Fruit fly (Drosophila melanogaster): ENCODE measurements around the gene Oseg1.

The Oseg1 gene

DNA sequence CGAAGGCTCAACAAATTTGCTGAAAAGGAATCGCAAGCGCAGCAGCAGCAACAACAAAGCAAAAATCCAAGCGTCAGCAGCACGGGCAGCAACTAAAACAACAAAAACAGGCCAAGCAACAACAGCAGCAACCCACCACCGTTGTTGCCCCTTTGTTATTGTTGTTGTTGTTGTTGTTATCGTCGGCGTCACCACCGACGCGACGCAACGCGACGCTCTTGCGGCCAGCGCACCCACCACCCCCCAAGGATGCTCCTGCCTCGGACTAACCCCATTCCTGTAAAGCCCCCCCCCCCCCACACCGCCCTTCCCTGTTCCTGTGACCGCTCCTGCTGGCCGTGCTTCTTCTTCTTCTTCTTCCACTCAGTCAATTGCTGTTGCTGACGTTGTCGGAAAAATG lies 38.1 kb upstream of the Oseg1 start:
- TF ChIP-seq CTCF (optimal IDR thresholded peaks at IDR 0.05) = no peak
- TF ChIP-seq CG8478 (optimal IDR thresholded peaks at IDR 0.05) = no peak

DNA sequence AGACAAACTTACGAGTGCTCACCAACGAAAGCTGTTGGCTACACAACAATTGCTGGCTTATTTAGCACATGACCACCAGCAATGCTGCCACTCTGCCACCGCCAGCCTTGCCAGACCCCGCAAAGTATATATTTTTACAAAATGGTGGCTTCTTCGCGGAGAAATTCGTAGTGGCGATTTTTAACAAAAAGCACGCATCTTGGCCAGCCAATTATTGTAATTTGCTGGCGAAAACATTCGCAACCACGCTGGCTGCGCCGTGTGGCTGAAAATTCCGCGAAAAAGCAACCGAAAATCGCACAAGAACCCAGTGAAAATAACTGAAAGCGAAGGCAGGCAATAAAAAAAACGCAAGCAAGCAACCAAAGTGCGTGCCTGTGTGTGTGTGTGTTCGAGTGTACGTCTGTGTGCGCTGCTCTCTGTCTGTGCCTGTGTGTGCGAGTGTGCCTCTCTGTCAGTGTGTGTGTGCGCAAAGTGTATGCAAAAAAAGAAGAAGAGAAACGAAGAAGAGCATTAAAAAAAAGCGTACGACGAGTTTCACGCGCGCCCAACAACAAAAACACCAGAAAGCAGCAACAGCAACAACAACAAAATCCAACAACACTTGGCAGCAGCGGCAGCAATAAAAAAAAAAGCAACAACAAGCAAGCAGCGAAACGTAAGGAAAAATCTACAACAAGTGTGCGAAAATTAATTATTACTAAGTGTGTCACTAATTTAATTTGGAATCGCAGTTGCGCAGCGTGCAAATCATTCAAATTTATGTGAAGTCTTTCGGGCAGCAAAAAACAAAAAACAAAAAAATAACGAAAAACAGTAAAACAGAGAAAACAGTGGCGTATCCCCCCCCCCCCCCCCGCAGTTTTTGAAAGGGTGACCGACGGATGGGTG lies 37.4 kb upstream of the Oseg1 start, which contains the start of gene Gug:
TSS of gene Gug (plus strand) at position 123 of the 891 bp plus-strand sequence.
- TF ChIP-seq CTCF (optimal IDR thresholded peaks at IDR 0.05) (peak; percentile 27 to 28), CG8478 (optimal IDR thresholded peaks at IDR 0.05) (no peak)

DNA sequence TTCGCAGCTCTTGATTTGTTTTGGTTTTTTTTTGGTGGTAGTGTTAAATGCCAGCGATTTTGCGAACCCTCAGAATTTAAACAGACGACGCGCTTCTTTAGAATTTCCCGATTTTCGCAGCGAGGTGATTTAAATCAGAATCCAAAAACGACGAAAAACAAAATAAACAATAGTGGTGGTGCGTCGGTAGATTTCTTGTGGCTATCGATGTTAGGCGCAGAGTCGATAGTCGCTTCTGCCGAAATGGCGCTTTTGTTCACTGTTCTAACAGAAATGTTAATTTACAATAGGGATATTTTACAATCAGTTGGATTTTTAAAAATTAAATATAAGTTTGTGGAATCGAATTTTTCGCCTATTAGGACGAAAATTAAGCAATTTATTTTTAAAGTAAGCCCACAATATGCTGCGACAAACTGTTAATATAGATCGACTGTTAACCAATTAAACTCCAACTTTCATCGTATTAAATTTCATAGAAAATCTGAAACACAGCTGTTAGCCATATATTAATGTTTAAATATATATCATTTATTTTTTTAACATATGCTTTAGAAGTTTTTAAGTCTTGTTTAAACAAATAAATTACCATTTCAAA lies 36.7 kb upstream of the Oseg1 start, which contains the start of gene CG6983:
TSS of gene CG6983 (minus strand) at position 176 of the 598 bp plus-strand sequence.
- TF ChIP-seq CTCF (optimal IDR thresholded peaks at IDR 0.05) (peak in 1 of 2 experiments; percentile 75), CG8478 (optimal IDR thresholded peaks at IDR 0.05) (no peak)

DNA sequence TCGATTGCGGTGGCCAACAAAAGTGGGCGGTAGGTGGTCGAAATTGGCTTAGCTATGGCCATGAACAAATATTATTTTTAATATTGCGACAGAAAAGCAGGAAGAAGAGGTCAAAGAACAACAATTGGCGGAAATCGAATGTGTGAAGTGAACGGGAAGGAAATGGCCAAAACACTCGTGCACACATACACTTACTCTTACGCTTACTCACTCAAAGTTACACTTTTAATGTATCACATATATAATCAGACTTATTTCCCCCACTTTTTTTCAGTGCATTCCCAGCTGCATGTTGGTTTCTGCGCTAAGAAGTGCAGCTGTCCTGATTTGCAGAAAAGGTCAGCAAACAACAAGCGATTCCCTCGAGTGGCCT lies 35.9 kb upstream of the Oseg1 start:
- no peak for TF ChIP-seq CG8478 (optimal IDR thresholded peaks at IDR 0.05)
- no peak for TF ChIP-seq CTCF (optimal IDR thresholded peaks at IDR 0.05)

DNA sequence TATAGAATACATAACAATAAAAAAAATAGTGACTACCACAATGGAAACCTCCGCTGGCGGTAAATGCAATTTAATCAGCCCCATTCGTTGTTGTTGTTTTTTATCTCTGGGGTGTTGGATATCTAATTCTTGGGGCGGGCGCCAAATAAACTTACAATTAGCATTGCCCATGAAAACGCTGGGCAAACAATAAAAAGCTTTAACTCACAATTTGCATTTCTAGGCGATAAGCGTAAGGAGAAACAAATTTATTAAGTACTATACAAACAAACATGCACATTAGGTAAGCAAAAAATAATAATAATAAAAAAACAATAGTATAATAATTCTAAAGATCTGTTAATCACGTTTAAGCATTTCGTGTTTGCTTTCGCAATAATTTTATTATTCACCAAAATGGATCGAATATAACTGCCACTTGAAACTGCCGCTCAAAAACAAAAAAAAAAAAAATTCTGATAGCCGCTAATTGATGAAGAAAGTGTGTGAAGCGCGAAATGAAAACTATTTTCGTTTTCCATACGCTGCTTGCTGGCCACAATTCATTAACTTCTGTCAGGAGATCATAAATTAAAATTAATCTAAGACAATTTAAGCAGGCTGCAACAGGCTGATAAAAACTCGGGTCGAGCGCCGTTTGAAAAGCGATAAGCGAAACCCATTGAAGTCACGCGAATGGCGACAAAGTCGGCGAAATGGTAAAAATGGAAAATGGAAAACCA lies 35.3 kb upstream of the Oseg1 start:
- TF ChIP-seq CTCF (optimal IDR thresholded peaks at IDR 0.05) (no peak), CG8478 (optimal IDR thresholded peaks at IDR 0.05) (no peak)

DNA sequence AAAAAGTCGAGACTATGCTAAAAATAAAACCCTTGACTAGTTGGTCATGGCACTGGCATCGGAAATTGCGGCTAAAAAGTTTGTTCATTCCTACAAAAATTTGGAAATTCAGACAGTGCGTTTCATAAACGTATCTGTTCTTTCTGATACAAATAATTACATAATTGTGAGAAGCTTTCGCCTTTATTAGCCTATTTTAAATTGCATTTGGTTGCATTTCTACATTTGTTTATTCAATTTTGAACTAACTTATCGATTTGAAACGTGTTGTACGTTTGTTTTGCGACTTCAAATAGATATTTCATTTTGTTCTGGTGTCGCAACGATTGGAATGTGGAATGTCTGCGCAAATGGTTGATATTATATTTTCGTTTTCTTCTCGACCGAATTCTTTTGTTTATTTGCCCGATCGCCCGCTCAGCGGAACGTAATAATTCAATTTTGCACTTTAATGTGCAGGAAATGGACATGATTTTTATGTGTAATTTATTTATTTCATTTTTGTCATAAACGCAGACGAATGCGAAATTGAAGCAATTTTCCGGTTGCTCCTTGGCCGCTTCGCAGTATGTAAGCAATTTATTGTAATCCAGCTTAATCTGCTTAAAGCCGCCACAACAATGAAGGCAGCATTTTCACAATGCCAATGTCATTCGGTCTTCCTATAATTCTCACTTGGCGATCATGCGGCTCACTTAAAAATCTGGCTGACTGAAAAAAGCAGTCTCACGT lies 33.6 kb upstream of the Oseg1 start:
- TF ChIP-seq CTCF (optimal IDR thresholded peaks at IDR 0.05) (no peak), CG8478 (optimal IDR thresholded peaks at IDR 0.05) (no peak)

DNA sequence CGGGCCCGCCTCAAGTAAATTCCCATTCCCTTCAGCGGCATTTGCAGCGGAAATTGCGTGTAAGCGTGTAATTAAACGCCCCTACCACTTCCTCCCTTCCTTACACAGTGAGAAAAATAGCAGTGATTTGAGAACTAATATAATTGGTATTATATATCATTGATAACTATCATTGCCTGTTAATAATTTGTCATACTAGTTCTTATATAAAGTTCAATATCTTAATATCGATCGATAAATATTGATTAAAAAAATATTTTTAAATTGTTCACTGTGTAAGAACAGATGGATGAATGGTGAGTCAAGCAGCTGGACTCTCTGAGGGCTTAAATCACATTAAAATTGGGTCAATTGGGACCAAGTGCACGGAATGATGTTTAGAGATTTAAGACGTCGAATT lies 32.4 kb upstream of the Oseg1 start:
- TF ChIP-seq CG8478 (optimal IDR thresholded peaks at IDR 0.05) (no peak), CTCF (optimal IDR thresholded peaks at IDR 0.05) (no peak)

DNA sequence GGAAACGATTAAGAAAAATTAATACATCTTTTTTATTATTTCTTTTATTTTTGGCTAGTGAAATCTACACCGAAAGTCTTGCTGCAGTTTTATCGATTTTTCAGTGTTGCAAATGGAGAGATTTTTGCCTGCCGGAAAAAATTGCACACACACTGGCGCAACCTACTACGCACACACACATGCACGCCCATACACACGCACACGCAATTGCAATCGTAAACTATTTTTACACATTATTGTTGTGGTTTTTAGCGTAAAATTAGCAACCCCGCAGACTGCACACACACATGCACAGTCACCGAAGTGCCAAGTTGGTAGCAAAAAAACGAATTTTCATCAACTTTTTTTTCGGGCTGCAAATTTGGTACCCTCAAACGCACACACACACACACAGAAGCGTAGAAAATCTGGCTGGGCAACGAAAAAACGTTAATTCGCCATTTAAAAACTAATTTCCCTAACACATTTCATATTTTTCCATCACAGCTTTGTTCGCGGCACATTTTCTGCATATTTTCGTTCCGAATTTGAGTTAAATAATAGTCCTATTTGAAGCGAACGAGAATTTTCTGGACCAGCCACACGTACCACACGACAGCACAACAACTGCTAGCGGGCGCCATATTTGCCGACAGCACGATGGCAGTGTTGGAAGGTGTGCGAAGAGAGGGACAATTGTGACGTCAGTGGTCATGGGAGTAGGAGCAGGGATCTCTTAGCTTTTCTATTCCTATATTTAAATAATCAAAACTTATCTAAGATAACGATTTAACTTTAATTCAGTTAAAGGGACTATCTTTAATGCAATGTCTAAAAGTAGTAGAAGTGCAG lies 29.3 kb upstream of the Oseg1 start, which contains the start of gene Unr:
TSS of gene Unr (minus strand) at position 637 of the 831 bp plus-strand sequence.
- TF ChIP-seq CTCF (optimal IDR thresholded peaks at IDR 0.05) (no peak), CG8478 (optimal IDR thresholded peaks at IDR 0.05) (no peak)

DNA sequence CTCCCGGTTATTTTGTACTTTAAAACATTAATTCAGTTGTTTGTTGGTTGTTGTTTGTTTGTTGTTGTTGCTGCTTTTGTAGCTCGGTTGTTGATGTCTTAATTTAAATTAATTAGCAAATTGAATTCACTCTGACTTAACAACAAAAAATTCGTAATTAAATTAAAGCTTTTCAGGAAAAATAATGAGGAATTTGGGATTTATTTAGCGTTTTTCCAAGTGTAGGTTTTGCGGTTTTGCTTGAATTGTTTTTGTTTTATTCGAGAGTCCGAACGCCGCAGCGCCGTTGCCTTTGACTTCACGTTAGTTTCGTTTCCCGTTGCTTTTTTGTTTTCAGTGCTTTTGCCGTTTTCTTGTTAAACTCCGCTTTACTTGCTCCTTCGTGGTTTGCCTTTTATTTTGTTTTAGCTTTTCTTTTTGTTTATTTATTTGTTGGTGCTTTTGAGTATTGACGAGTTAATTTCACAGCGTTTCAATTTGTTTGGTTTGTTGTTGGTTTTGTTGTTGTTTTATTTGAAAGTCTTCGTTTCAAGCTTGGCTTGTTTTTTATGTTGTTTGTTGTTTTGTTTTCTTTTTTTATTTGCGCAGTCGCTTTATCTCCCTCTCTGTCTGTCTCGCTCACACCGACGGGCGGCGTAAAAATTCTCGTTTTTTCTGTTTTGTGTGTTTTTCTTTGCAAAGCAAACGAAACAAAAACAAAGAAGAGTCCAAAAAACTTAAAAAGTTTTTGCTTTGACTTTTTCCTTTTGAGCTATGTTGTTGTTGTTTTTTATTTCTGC lies 28.3 kb upstream of the Oseg1 start:
- TF ChIP-seq CG8478 (optimal IDR thresholded peaks at IDR 0.05) (no peak), CTCF (optimal IDR thresholded peaks at IDR 0.05) (no peak)

DNA sequence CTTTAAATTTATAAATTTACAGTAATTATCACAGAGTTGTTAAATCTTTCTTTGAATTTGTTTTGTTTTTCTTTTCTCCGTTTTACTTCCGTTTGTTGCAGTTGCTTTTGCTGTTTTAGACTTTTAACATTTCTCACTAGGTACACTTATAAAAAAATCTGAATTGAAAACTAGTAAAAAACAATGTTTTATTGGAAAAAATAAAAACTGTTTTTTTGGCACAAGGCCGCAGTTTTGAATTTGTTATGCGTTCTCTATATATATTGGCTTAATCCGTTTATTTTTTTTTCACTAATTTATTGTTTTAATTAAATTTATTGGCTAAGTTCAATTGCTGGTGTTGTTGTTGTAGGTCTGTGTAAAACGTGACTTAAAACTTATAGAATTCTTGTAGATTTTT lies 27.5 kb upstream of the Oseg1 start:
- TF ChIP-seq CTCF (optimal IDR thresholded peaks at IDR 0.05) = no peak
- TF ChIP-seq CG8478 (optimal IDR thresholded peaks at IDR 0.05) = no peak

DNA sequence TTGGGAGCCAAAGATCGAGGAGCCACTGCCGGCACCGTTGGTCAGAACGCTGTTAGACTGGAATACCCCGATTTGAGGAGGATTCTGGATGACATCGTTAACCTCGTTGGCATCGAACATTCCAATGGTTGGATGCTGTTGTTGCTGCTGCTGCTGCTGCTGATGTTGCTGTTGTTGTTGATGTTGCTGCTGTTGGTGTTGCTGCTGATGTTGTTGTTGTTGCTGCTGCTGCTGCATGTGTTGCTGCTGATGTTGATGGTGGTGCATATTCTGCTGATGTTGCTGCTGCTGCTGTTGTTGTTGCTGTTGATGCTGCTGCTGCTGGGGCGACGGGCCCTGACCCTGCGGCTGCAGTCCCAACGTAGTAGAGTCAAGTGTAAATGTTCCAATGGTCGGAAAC lies 25.0 kb upstream of the Oseg1 start:
- TF ChIP-seq CTCF (optimal IDR thresholded peaks at IDR 0.05) = no peak

DNA sequence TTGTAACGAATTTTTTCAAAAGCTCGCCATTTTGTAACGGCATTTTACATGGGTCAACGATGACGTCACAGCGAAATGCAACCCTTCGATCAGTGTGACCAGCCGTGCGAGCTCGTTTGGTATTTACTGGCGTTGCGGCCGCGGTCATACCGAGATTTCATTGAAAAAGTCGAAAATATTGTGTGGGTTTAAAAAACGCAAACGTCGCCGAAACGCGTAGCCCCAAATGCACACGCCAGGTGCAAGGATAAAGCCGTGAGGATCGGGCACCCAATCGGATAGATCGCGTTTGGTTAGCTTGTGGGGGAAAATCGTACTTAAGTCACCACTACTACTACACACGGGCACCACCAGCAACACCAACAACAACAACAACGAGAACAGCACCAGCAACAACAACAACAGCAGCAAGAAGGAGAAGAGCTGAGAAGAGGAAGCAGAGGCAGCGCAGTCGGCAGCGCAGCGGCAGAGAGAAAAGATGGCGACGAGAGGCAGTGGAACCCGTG lies 12.3 kb upstream of the Oseg1 start, which contains the start of gene Cbl:
TSS of gene Cbl (plus strand) at position 124 of the 506 bp plus-strand sequence.
- TF ChIP-seq CG8478 (optimal IDR thresholded peaks at IDR 0.05) (no peak), CTCF (optimal IDR thresholded peaks at IDR 0.05) (peak in 1 of 2 experiments; percentile 28)

DNA sequence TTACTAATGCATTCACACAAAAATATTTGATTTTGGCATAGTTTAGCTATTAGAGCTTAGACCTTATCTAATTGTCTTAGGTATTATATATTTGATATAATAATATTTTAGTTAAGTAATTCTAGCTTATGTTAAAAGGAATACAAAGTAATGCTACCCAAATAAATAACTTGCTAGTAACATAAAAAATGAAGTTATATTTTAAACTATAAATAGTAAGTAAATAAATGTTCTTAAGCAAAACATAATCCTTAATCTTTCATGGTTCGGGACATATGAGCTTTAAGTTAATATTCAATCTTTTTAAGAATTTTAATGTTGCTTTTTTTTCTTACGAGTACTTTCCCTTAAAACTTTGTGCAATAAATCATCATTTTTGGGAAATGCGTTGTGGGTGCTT lies 10.5 kb upstream of the Oseg1 start:
- TF ChIP-seq CTCF (optimal IDR thresholded peaks at IDR 0.05) = no peak
- no peak for TF ChIP-seq CG8478 (optimal IDR thresholded peaks at IDR 0.05)

All from S2 (cell line).